Fruit fly (Drosophila melanogaster) whole organism, wandering third instar larva: ENCODE measurements around the gene COX7AL2.

Experiments
- Abd-B ChIP-seq: fragments of >200 bp; optimal IDR thresholded peaks from 2 replicates; lab custom pipeline; 2017; ENCODE audit warnings: missing biosample characterization, missing genetic modification characterization
- CG9705 ChIP-seq: fragments of 200-800 bp; sonication (Bioruptor generic); optimal IDR thresholded peaks from 2 replicates; lab custom pipeline; 2018; ENCODE audit warnings: missing biosample characterization, mild to moderate bottlenecking, missing genetic modification characterization
- CrebA ChIP-seq: fragments of 200-800 bp; sonication (Bioruptor generic); optimal IDR thresholded peaks from 2 replicates; lab custom pipeline; 2016; ENCODE audit warnings: missing biosample characterization, mild to moderate bottlenecking, missing genetic modification characterization, borderline replicate concordance
- Dfd ChIP-seq: fragments of >200 bp; optimal IDR thresholded peaks from 2 replicates; lab custom pipeline; 2017; ENCODE audit warnings: missing biosample characterization, missing genetic modification characterization
- Dif ChIP-seq: fragments of 200-275, 200-300 bp; sonication (Bioruptor generic); optimal IDR thresholded peaks from 2 replicates; lab custom pipeline; 2018; ENCODE audit warnings: missing biosample characterization, missing genetic modification characterization; ENCODE audit not compliant: partially characterized antibody
- GATAd ChIP-seq: sonication (Bioruptor generic); optimal IDR thresholded peaks from 2 replicates; lab custom pipeline; 2016; ENCODE audit warnings: missing biosample characterization, missing genetic modification characterization
- HLH106 ChIP-seq: fragments of 200-800 bp; optimal IDR thresholded peaks from 3 replicates; lab custom pipeline; 2019; ENCODE audit warnings: missing biosample characterization, mild to moderate bottlenecking, missing genetic modification characterization, moderate library complexity
- Hnf4 ChIP-seq: fragments of 200-800 bp; sonication (Bioruptor generic); optimal IDR thresholded peaks from 2 replicates; lab custom pipeline; 2016; ENCODE audit warnings: missing biosample characterization, mild to moderate bottlenecking, missing genetic modification characterization
- Hr78 ChIP-seq: fragments of >200 bp; optimal IDR thresholded peaks from 2 replicates; lab custom pipeline; 2017; ENCODE audit warnings: missing biosample characterization, missing genetic modification characterization
- Hr83 ChIP-seq: fragments of 200-300 bp; sonication (Bioruptor generic); optimal IDR thresholded peaks from 2 replicates; lab custom pipeline; 2016; ENCODE audit warnings: missing biosample characterization, mild to moderate bottlenecking, missing genetic modification characterization, moderate library complexity; ENCODE audit not compliant: poor library complexity, severe bottlenecking
- Jra ChIP-seq: sonication (Bioruptor generic); optimal IDR thresholded peaks from 2 replicates; lab custom pipeline; 2016; ENCODE audit warnings: missing biosample characterization, missing genetic modification characterization
- Mio ChIP-seq: sonication (Bioruptor generic); optimal IDR thresholded peaks from 2 replicates; lab custom pipeline; 2016; ENCODE audit warnings: missing biosample characterization, missing genetic modification characterization
- Myc ChIP-seq: fragments of >200 bp; optimal IDR thresholded peaks from 2 replicates; lab custom pipeline; 2017
- N ChIP-seq: fragments of >200 bp; optimal IDR thresholded peaks from 2 replicates; lab custom pipeline; 2018; ENCODE audit warnings: missing biosample characterization, missing external identifiers, missing genetic modification characterization
- OdsH ChIP-seq: fragments of 200-800 bp; sonication (Bioruptor generic); optimal IDR thresholded peaks from 2 replicates; lab custom pipeline; 2016; ENCODE audit warnings: missing biosample characterization, mild to moderate bottlenecking, missing genetic modification characterization
- Rel ChIP-seq, 2 experiments: fragments of 200-800 bp; sonication (Bioruptor generic) in 1 of 2; optimal IDR thresholded peaks; 2 replicates in 1 of 2; 3 replicates in 1 of 2; lab custom pipeline; 2016 to 2019; ENCODE audit warnings: mild to moderate bottlenecking in 2 of 2, missing biosample characterization in 2 of 2, missing genetic modification characterization in 2 of 2, moderate library complexity in 1 of 2
- Sp1 ChIP-seq: fragments of 200-800 bp; sonication (Bioruptor generic); optimal IDR thresholded peaks from 3 replicates; lab custom pipeline; 2019; ENCODE audit warnings: missing biosample characterization, mild to moderate bottlenecking, missing genetic modification characterization, moderate library complexity
- Vsx2 ChIP-seq: fragments of 200-300, 225-300 bp; sonication (Bioruptor generic); optimal IDR thresholded peaks from 2 replicates; lab custom pipeline; 2018; ENCODE audit warnings: missing biosample characterization, missing genetic modification characterization; ENCODE audit not compliant: partially characterized antibody
- br ChIP-seq: fragments of 200-800 bp; sonication (Bioruptor generic); optimal IDR thresholded peaks from 2 replicates; lab custom pipeline; 2016; ENCODE audit warnings: missing biosample characterization, missing genetic modification characterization
- dl ChIP-seq, 2 experiments: fragments of 175-275, 200-275 bp in 1 of 2; fragments of 200-275 bp in 1 of 2; sonication (Bioruptor generic); optimal IDR thresholded peaks; lab custom pipeline; 2018; ENCODE audit warnings: mild to moderate bottlenecking in 2 of 2, missing biosample characterization in 2 of 2, missing genetic modification characterization in 2 of 2, moderate library complexity in 2 of 2; ENCODE audit not compliant: partially characterized antibody in 2 of 2, insufficient read depth in 1 of 2
- dmrt93B ChIP-seq: fragments of 200-800 bp; sonication (Bioruptor generic); optimal IDR thresholded peaks from 2 replicates; lab custom pipeline; 2018; ENCODE audit warnings: missing biosample characterization, mild to moderate bottlenecking, missing genetic modification characterization
- ey ChIP-seq: fragments of 200-800 bp; sonication (Bioruptor generic); optimal IDR thresholded peaks from 2 replicates; lab custom pipeline; 2016; ENCODE audit warnings: missing biosample characterization, missing genetic modification characterization
- foxo ChIP-seq, 2 experiments: fragments of 200-800 bp; sonication (Bioruptor generic); optimal IDR thresholded peaks; 2 replicates in 1 of 2; 3 replicates in 1 of 2; lab custom pipeline; 2016 to 2017; ENCODE audit warnings: missing biosample characterization in 2 of 2, missing genetic modification characterization in 2 of 2
- fru ChIP-seq: fragments of 200-800 bp; sonication (Bioruptor generic); optimal IDR thresholded peaks from 3 replicates; lab custom pipeline; 2016; ENCODE audit warnings: missing biosample characterization, mild to moderate bottlenecking, missing genetic modification characterization
- h ChIP-seq: fragments of 200-800 bp; sonication (Bioruptor generic); optimal IDR thresholded peaks from 3 replicates; lab custom pipeline; 2016; ENCODE audit warnings: missing biosample characterization, mild to moderate bottlenecking, missing genetic modification characterization
- jim ChIP-seq: fragments of 175-275, 200-325 bp; sonication (Bioruptor generic); optimal IDR thresholded peaks from 2 replicates; lab custom pipeline; 2016; ENCODE audit warnings: missing biosample characterization, mild to moderate bottlenecking, missing genetic modification characterization
- lola ChIP-seq: fragments of >200 bp; optimal IDR thresholded peaks from 2 replicates; lab custom pipeline; 2017; ENCODE audit warnings: missing biosample characterization, missing genetic modification characterization
- psq ChIP-seq: fragments of 200-800 bp; sonication (Bioruptor generic); optimal IDR thresholded peaks from 3 replicates; lab custom pipeline; 2017; ENCODE audit warnings: missing biosample characterization, mild to moderate bottlenecking, missing genetic modification characterization, moderate library complexity
- rgr ChIP-seq: fragments of 200-800 bp; sonication (Bioruptor generic); optimal IDR thresholded peaks from 3 replicates; lab custom pipeline; 2016; ENCODE audit warnings: missing biosample characterization, mild to moderate bottlenecking, missing genetic modification characterization
- sage ChIP-seq: fragments of 200-800 bp; sonication (Bioruptor generic); optimal IDR thresholded peaks from 2 replicates; lab custom pipeline; 2016; ENCODE audit warnings: missing biosample characterization, mild to moderate bottlenecking, missing genetic modification characterization
- sv ChIP-seq: fragments of 200-800 bp; sonication (Bioruptor generic); optimal IDR thresholded peaks from 3 replicates; lab custom pipeline; 2016; ENCODE audit warnings: missing biosample characterization, missing genetic modification characterization
- usp ChIP-seq: fragments of >200 bp; optimal IDR thresholded peaks from 2 replicates; lab custom pipeline; 2017; ENCODE audit warnings: missing biosample characterization, missing genetic modification characterization
- woc ChIP-seq: sonication (Bioruptor generic); optimal IDR thresholded peaks from 2 replicates; lab custom pipeline; 2016; ENCODE audit warnings: missing biosample characterization, mild to moderate bottlenecking, missing genetic modification characterization

Gene COX7AL2

DNA sequence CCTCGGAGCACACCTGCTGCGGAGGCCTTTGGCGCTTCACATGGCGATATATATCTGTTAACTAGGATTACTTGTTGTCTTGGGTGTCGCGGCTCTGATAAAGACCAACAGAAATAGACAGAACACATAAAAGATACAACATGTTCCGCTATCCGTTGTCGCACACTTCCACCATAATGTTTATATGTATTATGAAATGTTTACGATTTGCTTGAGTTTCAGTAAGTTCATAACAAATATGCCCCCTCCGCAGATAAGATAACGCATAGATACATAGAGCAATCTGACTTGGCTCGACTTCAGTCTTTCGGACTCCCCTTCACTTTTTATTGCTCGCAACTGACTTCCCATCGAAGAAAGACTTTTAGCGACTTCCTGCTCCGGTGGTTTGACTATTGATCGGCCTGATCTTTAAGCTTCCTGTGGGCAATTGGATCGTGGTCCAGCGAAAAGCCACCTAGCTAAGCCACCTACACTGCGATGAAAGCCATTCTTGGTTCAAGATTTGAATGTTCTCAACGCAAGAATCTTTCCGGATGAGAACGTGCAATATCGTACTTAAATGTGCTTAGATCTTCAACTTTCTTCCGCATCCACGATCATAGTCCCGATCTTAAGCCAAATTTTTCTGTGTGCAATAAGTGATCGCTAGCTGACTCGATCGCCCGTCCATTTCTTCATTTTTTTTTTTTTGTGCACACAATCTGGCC, 29.4 kb downstream of the COX7AL2 start:
- TF ChIP-seq Hr83 (GFP tag; lab: Kevin White, UChicago) (peak; percentile 29), jim (GFP tag; lab: Kevin White, UChicago) (no peak), Rel (GFP tag; optimal IDR thresholded peaks at IDR 0.05; lab: Kevin White, UChicago) (no peak), Rel (tag; optimal IDR thresholded peaks at IDR 0.05; lab: Kevin White, UChicago) (peak; percentile 4), h (GFP tag; lab: Kevin White, UChicago) (peak; percentile 26), lola (GFP tag; lab: Kevin White, UChicago) (no peak), br (GFP tag; lab: Kevin White, UChicago) (peak; percentile 34)

DNA sequence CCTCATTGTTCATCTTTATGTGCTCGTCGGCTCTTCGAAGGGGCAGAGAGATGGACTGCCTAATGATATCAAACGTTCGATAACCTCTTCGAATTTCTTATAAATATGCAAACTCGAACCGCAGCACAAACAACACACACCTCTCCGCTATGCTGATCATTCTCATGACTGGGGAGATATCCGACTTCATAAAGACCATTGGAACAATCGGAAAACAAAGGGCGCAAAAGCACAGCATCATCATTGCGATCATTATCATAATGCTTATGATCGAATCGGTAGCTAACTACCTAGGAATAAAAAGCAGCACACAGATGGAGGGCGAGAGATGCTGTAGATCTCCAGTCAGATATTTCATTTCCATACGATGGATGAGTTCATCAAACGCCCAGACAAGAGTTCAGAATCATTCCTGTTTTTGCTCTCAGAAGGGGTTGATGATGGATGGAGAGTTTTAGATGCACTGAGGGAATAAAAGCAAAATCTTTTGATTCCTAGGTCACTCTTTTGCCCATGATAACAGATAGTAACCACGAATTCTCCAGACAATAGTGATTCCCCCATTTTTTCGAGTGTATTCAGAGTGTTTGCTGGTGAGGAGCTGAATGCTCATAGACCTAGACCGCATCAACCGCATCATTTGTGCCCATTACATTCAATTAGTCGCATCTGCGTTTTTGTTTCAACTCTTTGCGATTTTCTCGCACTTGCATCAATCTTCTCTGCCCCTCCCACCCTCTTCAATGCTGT, 30.6 kb downstream of the COX7AL2 start:
- TF ChIP-seq N (GFP tag; lab: Kevin White, UChicago) (no peak), HLH106 (tag; lab: Kevin White, UChicago) (no peak), Hr83 (GFP tag; lab: Kevin White, UChicago) (no peak), psq (peak; percentile 62)

DNA sequence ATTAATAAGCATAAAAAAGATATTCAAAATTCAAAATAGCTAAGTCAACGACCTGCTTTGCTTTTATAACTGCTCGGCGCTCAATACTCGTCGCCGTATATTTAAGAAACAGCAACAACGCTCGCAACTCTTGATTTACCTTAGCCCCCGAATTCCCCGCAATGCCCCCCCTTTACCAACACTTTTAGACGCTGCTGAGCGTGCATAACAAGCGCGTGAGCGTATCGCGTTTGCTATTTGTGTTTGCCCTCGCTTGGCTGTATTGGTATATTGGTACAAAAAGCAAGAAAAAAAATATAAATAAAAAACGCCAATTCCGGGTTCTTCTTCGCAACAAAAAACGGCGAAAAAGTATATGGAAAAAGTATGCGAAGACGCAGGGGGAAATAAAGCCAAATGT, 31.8 kb downstream of the COX7AL2 start:
- TF ChIP-seq dmrt93B (GFP tag; lab: Kevin White, UChicago) = no peak
- no peak for TF ChIP-seq CG9705
- TF ChIP-seq OdsH (GFP tag; lab: Kevin White, UChicago) = no peak
- no peak for TF ChIP-seq Hr78 (GFP tag; lab: Kevin White, UChicago)
- TF ChIP-seq Mio = no peak
- TF ChIP-seq br (GFP tag; lab: Kevin White, UChicago) = peak; percentile 23
- no peak for TF ChIP-seq Dfd
- TF ChIP-seq HLH106 (tag; lab: Kevin White, UChicago) = no peak
- peak; percentile 20 for TF ChIP-seq CrebA
- no peak for TF ChIP-seq ey (GFP tag; lab: Kevin White, UChicago)
- TF ChIP-seq dl (GFP tag; optimal IDR thresholded peaks at IDR 0.05; lab: Kevin White, UChicago; ENCODE audit: insufficient read depth in 1 of 2, partially characterized antibody in 2 of 2) = no peak
- no peak for TF ChIP-seq foxo (GFP tag; optimal IDR thresholded peaks at IDR 0.05; lab: Kevin White, UChicago)
- no peak for TF ChIP-seq GATAd
- peak; percentile 23 for TF ChIP-seq rgr (GFP tag; lab: Kevin White, UChicago)
- TF ChIP-seq psq = no peak
- TF ChIP-seq Vsx2 = no peak
- TF ChIP-seq Abd-B (GFP tag; lab: Kevin White, UChicago) = no peak
- TF ChIP-seq Myc = no peak
- no peak for TF ChIP-seq Rel (GFP tag; optimal IDR thresholded peaks at IDR 0.05; lab: Kevin White, UChicago)
- peak; percentile 59 for TF ChIP-seq Rel (tag; optimal IDR thresholded peaks at IDR 0.05; lab: Kevin White, UChicago)
- no peak for TF ChIP-seq woc (GFP tag; lab: Kevin White, UChicago)
- TF ChIP-seq Hnf4 (GFP tag; lab: Kevin White, UChicago) = peak; percentile 29
- TF ChIP-seq N (GFP tag; lab: Kevin White, UChicago) = no peak
- TF ChIP-seq sv (GFP tag; lab: Kevin White, UChicago) = no peak
- TF ChIP-seq fru (GFP tag; lab: Kevin White, UChicago) = no peak
- peak; percentile 34 for TF ChIP-seq Sp1 (GFP tag; lab: Kevin White, UChicago)
- peak; percentile 47 for TF ChIP-seq h (GFP tag; lab: Kevin White, UChicago)
- no peak for TF ChIP-seq Dif (GFP tag; lab: Kevin White, UChicago)
- no peak for TF ChIP-seq Hr83 (GFP tag; lab: Kevin White, UChicago)
- no peak for TF ChIP-seq Jra (GFP tag; lab: Kevin White, UChicago)
- TF ChIP-seq sage (GFP tag; lab: Kevin White, UChicago) = no peak

DNA sequence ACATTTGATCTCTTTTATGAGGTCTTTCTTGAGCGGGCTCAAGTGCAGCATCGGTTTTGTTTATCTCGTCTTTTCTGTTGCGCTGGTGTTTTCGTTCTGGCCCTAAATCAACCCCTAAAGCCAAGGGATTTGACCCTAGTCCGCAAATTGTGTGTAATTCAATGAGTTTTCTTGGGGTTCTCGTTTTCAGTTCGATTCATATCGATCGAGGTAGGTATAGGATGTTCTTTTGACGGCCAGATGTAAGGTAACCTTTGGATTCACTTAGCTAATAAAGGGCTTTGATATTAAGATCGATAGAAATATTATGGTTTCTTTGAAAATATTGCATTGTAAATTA, 32.5 kb downstream of the COX7AL2 start:
- TF ChIP-seq ey (GFP tag; lab: Kevin White, UChicago) (no peak), Hnf4 (GFP tag; lab: Kevin White, UChicago) (no peak), OdsH (GFP tag; lab: Kevin White, UChicago) (no peak), Abd-B (GFP tag; lab: Kevin White, UChicago) (no peak), h (GFP tag; lab: Kevin White, UChicago) (no peak), CrebA (no peak), psq (no peak), usp (GFP tag; lab: Kevin White, UChicago) (no peak), foxo (GFP tag; optimal IDR thresholded peaks at IDR 0.05; lab: Kevin White, UChicago) (no peak), Dfd (no peak), lola (GFP tag; lab: Kevin White, UChicago) (no peak), jim (GFP tag; lab: Kevin White, UChicago) (no peak), Jra (GFP tag; lab: Kevin White, UChicago) (no peak), GATAd (no peak), Rel (GFP tag; optimal IDR thresholded peaks at IDR 0.05; lab: Kevin White, UChicago) (no peak), Rel (tag; optimal IDR thresholded peaks at IDR 0.05; lab: Kevin White, UChicago) (no peak)
